Worm (Caenorhabditis elegans): Measurements from ENCODE around the gene W02B12.11.

Gene W02B12.11

DNA sequence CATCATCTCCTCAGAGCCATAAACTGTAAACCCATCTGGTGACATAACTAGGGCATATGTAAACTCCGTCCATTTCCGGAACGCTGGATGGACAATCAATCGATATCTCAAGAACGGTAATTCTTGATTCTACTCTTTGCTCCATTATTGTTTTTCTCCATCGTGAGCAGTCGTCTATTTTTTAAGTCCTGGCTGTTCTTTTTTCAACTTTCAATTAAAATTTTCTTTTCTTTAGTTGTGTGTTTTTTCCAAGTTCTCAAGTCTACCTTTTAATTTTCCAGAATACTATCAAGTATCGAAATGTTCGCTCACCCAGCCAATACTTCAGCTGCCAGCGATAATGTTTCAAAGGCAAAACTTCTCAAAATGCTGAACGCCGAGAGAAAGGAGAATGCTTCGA lies 39.7 kb upstream of the W02B12.11 start, which contains the start of gene C05D12.5:
Gene C05D12.5 (plus strand): TSS at position 301 of the 400 bp plus-strand sequence.
- TF ChIP-seq ztf-6 (GFP tag; IDR thresholded peaks at IDR 0.05): no peak
- no peak for TF ChIP-seq hsf-1 (GFP tag; IDR thresholded peaks at IDR 0.05)
- no peak for TF ChIP-seq xnd-1 (tag; optimal IDR thresholded peaks at IDR 0.05)
- TF ChIP-seq gei-17 (GFP tag; optimal IDR thresholded peaks at IDR 0.05): no peak
- no peak for TF ChIP-seq cebp-2 (GFP tag; IDR thresholded peaks at IDR 0.05)
- no peak for TF ChIP-seq zfh-2 (GFP tag; conservative IDR thresholded peaks at IDR 0.05)
- TF ChIP-seq lin-35 (GFP tag; optimal IDR thresholded peaks at IDR 0.05): no peak
- no peak for TF ChIP-seq snpc-1.3 (tag; optimal IDR thresholded peaks at IDR 0.05; ENCODE audit: insufficient read depth)

DNA sequence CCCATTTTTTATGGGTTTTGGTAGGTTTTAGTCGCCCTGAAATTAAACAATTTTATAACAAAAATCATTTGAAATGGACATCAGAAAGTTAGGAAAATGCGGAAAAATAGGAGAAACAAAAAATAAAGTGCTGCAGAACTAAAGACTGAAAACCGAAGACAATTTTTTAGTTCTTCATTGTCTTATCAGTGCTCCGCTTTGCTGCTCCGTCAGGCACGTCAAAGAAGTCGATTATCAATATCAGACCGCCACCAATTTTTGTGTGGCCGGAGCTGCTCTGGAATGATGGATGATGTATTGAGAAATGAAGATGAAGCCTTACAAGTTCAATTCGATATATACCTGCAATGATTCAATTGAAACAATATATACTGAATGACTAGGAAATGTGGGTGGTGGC lies 35.2 kb upstream of the W02B12.11 start, which contains the start of gene vha-6:
Gene vha-6 (minus strand): TSS at position 36 of the 400 bp plus-strand sequence.
- TF ChIP-seq F22D6.2 (tag; optimal IDR thresholded peaks at IDR 0.05) (no peak), nhr-80 (tag; optimal IDR thresholded peaks at IDR 0.05) (peak; percentile 96)

DNA sequence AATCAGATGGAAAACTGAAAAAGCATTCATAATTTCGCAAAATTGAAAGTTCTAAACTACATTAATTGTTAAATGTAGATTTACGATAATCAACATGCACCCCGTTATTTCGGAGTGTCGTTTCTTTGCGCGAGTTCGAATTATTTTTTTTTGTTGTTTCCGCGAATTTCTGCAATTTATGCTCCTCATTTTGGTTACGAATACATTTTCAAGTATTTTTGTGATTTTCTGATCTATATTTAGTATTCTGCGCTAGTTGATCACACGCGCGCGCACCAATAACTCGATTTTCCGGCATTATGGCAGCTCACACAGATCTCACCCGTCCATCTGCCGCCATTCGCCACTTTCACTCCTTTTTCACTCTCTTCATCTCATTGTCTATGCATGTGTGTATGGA lies 33.4 kb upstream of the W02B12.11 start, which contains the start of gene VW02B12L.2:
Gene VW02B12L.2 (minus strand): TSS at position 65 of the 400 bp plus-strand sequence.
- TF ChIP-seq F57C9.4 (tag; optimal IDR thresholded peaks at IDR 0.05): no peak
- TF ChIP-seq bed-2 (GFP tag; IDR thresholded peaks at IDR 0.05): no peak
- no peak for TF ChIP-seq F22D6.2 (tag; optimal IDR thresholded peaks at IDR 0.05)
- TF ChIP-seq D2030.7 (GFP tag; IDR thresholded peaks at IDR 0.05): no peak
- no peak for TF ChIP-seq chd-7 (tag; optimal IDR thresholded peaks at IDR 0.05)
- TF ChIP-seq lin-35 (GFP tag; optimal IDR thresholded peaks at IDR 0.05): peak in 1 of 3 experiments; percentile 36
- TF ChIP-seq aptf-3 (GFP tag; IDR thresholded peaks at IDR 0.05): no peak
- TF ChIP-seq dpff-1 (tag; optimal IDR thresholded peaks at IDR 0.05): no peak
- TF ChIP-seq him-1 (tag; optimal IDR thresholded peaks at IDR 0.05): no peak
- 0 out of 2 replicates have a peak, but pooled peaks have one; percentile 4 for TF ChIP-seq hmg-1.2 (GFP tag; IDR thresholded peaks at IDR 0.05)
- TF ChIP-seq sea-2 (GFP tag; IDR thresholded peaks at IDR 0.05): no peak
- TF ChIP-seq B0035.1 (tag; optimal IDR thresholded peaks at IDR 0.05): no peak
- TF ChIP-seq snpc-3.4 (tag; optimal IDR thresholded peaks at IDR 0.05): no peak
- no peak for TF ChIP-seq pha-4 (tag; optimal IDR thresholded peaks at IDR 0.05)
- TF ChIP-seq pbrm-1 (GFP tag; IDR thresholded peaks at IDR 0.05): no peak
- TF ChIP-seq ceh-40 (GFP tag; IDR thresholded peaks at IDR 0.05): no peak
- TF ChIP-seq cebp-1 (GFP tag; IDR thresholded peaks at IDR 0.05): no peak
- TF ChIP-seq cebp-1 (tag; optimal IDR thresholded peaks at IDR 0.05): no peak
- TF ChIP-seq cebp-2 (GFP tag; IDR thresholded peaks at IDR 0.05): no peak
- TF ChIP-seq egl-18 (GFP tag; IDR thresholded peaks at IDR 0.05): no peak
- no peak for TF ChIP-seq Y53F4B.3 (GFP tag; IDR thresholded peaks at IDR 0.05)
- no peak for TF ChIP-seq ztf-28 (GFP tag; IDR thresholded peaks at IDR 0.05)
- TF ChIP-seq madf-3 (GFP tag; IDR thresholded peaks at IDR 0.05): 0 out of 2 replicates have a peak, but pooled peaks have one; percentile 40
- no peak for TF ChIP-seq nhr-90 (tag; optimal IDR thresholded peaks at IDR 0.05)
- no peak for TF ChIP-seq K12H6.12 (tag; optimal IDR thresholded peaks at IDR 0.05)
- no peak for TF ChIP-seq ztf-26 (tag; optimal IDR thresholded peaks at IDR 0.05)
- TF ChIP-seq lin-40 (tag; optimal IDR thresholded peaks at IDR 0.05): no peak
- no peak for TF ChIP-seq ceh-27 (GFP tag; optimal IDR thresholded peaks at IDR 0.05)
- TF ChIP-seq attf-3 (GFP tag; conservative IDR thresholded peaks at IDR 0.05): peak; percentile 89
- peak; percentile 26 for TF ChIP-seq F33H1.4 (GFP tag; IDR thresholded peaks at IDR 0.05)
- peak; percentile 73 for TF ChIP-seq efl-1 (GFP tag; optimal IDR thresholded peaks at IDR 0.05)
- peak; percentile 21 for TF ChIP-seq attf-5 (GFP tag; optimal IDR thresholded peaks at IDR 0.05)
- TF ChIP-seq hrde-1 (tag; optimal IDR thresholded peaks at IDR 0.05; ENCODE audit: borderline replicate concordance): no peak
- TF ChIP-seq die-1 (tag; optimal IDR thresholded peaks at IDR 0.05): no peak
- TF ChIP-seq egl-44 (GFP tag; IDR thresholded peaks at IDR 0.05): no peak
- peak; percentile 16 for TF ChIP-seq lsl-1 (GFP tag; optimal IDR thresholded peaks at IDR 0.05)
- TF ChIP-seq madf-6 (GFP tag; IDR thresholded peaks at IDR 0.05): peak; percentile 80
- TF ChIP-seq let-526 (GFP tag; IDR thresholded peaks at IDR 0.05): no peak
- no peak for TF ChIP-seq tbx-9 (tag; optimal IDR thresholded peaks at IDR 0.05; ENCODE audit: borderline replicate concordance)
